Worm (Caenorhabditis elegans): ENCODE measurements around the gene K02D10.1.

DNA sequence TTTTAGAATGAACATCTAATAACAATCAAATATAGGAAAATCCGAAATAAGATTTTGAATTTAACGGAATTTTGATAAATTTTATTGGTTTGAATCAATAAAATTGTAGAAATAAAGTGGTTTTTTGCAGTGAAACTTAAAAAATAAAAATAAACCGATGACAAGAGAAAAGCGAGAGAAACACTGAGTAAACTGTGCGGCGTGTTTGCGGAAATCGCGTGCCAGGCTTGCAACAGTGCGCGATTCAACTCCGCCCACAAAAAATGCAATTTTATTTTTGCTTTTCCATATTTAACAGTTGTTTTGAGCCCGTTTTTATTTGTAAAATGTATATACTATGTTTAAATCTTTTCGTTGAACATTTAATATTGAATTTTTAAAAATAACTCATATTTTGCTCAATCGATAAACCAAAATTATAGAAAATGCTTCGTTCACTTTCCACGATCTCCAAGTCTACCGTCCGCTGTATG is 1.4 kb upstream of the K02D10.1 start, which contains the start of gene mtss-1:
- TF ChIP-seq ceh-100 (GFP tag; IDR thresholded peaks at IDR 0.05) (no peak), F33H1.4 (GFP tag; IDR thresholded peaks at IDR 0.05) (peak; percentile 56), pha-4 (tag; optimal IDR thresholded peaks at IDR 0.05) (no peak)

Data from whole organism, young adult.